Fruit fly (Drosophila melanogaster) whole organism, adult: ENCODE measurements around the gene RpL7-like.

Experiments
- CG11617 ChIP-seq: fragments of 200-800 bp; sonication (Bioruptor generic); optimal IDR thresholded peaks from 2 replicates; lab custom pipeline; 2017; ENCODE audit warnings: mild to moderate bottlenecking, missing biosample characterization, missing genetic modification reagents, missing genetic modification characterization
- CG14711 ChIP-seq: fragments of 200-800 bp; sonication (Bioruptor generic); optimal IDR thresholded peaks from 2 replicates; lab custom pipeline; 2018; ENCODE audit warnings: missing biosample characterization, mild to moderate bottlenecking, missing genetic modification characterization, moderate library complexity
- CG1620 ChIP-seq: fragments of 200-800 bp; sonication (Bioruptor generic); optimal IDR thresholded peaks from 2 replicates; lab custom pipeline; 2016; ENCODE audit warnings: missing biosample characterization, missing genetic modification characterization
- CG5204 ChIP-seq: fragments of 200-800 bp; sonication (Bioruptor generic); optimal IDR thresholded peaks from 2 replicates; lab custom pipeline; 2016; ENCODE audit warnings: missing biosample characterization, missing genetic modification characterization
- CG7045 ChIP-seq: fragments of 200-800 bp; sonication (Bioruptor generic); optimal IDR thresholded peaks from 2 replicates; lab custom pipeline; 2017; ENCODE audit warnings: missing biosample characterization, mild to moderate bottlenecking, missing genetic modification characterization
- CG7101 ChIP-seq: fragments of 200-800 bp; sonication (Bioruptor generic); optimal IDR thresholded peaks from 2 replicates; lab custom pipeline; 2018; ENCODE audit warnings: missing biosample characterization, mild to moderate bottlenecking, missing genetic modification characterization, moderate library complexity
- Hr96 ChIP-seq: fragments of 200-800 bp; sonication (Bioruptor generic); optimal IDR thresholded peaks from 2 replicates; lab custom pipeline; 2016; ENCODE audit warnings: missing biosample characterization, missing genetic modification characterization
- Mnt ChIP-seq: fragments of 200-800 bp; sonication (Bioruptor generic); optimal IDR thresholded peaks from 2 replicates; lab custom pipeline; 2016; ENCODE audit warnings: missing biosample characterization, mild to moderate bottlenecking, missing genetic modification characterization
- bab1 ChIP-seq: fragments of 200-800 bp; sonication (Bioruptor generic); optimal IDR thresholded peaks from 3 replicates; lab custom pipeline; 2019; ENCODE audit warnings: missing biosample characterization, mild to moderate bottlenecking, missing genetic modification characterization, moderate library complexity
- kay ChIP-seq: fragments of 200-800 bp; sonication (Bioruptor generic); peaks from one replicate; lab custom pipeline; 2016; ENCODE audit warnings: missing biosample characterization, missing genetic modification characterization, borderline replicate concordance
- ovo ChIP-seq: fragments of 200-800 bp; sonication (Bioruptor generic); optimal IDR thresholded peaks from 2 replicates; lab custom pipeline; 2016; ENCODE audit warnings: missing biosample characterization, missing genetic modification characterization
- pad ChIP-seq: fragments of 200-800 bp; sonication (Bioruptor generic); optimal IDR thresholded peaks from 3 replicates; lab custom pipeline; 2017; ENCODE audit warnings: missing biosample characterization, missing genetic modification characterization, mild to moderate bottlenecking, moderate library complexity, missing genetic modification reagents
- tj ChIP-seq: fragments of 200-800 bp; sonication (Bioruptor generic); optimal IDR thresholded peaks from 3 replicates; lab custom pipeline; 2017; ENCODE audit warnings: missing biosample characterization, mild to moderate bottlenecking, missing genetic modification characterization, moderate library complexity
- toe ChIP-seq: fragments of 200-800 bp; sonication (Bioruptor generic); optimal IDR thresholded peaks from 2 replicates; lab custom pipeline; 2016; ENCODE audit warnings: missing biosample characterization, missing genetic modification characterization

DNA sequence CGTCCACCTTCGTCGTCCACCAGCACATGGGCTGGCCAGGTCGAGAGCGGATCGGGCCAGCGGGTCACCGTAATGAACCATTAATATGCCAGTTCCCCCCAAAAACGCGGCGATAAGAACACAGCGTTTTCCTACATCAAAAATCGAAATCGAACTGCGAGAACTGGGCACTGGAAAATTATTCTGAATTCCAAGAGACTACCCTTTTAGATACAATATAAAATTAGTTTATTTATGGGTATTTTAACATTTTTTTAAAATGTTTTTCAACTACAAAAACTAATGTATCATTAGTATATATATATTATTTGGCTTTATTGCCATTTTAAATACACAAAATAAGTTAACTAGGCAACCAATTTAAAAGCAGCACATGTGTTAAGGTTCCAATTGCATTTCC lies 22.6 kb downstream of the RpL7-like start:
- TF ChIP-seq CG1620 (GFP tag; lab: Kevin White, UChicago) (no peak), CG5204 (no peak), kay (GFP tag; lab: Kevin White, UChicago) (no peak), Hr96 (no peak), toe (GFP tag; lab: Kevin White, UChicago) (no peak), CG11617 (no peak), CG7045 (no peak), Mnt (no peak), pad (GFP tag; lab: Kevin White, UChicago) (no peak), CG7101 (no peak), CG14711 (no peak), bab1 (no peak), ovo (GFP tag; lab: Kevin White, UChicago) (no peak), tj (GFP tag; lab: Kevin White, UChicago) (no peak)
